Fruit fly (Drosophila melanogaster): ENCODE measurements around the gene Ugt36E1.

Gene Ugt36E1

DNA sequence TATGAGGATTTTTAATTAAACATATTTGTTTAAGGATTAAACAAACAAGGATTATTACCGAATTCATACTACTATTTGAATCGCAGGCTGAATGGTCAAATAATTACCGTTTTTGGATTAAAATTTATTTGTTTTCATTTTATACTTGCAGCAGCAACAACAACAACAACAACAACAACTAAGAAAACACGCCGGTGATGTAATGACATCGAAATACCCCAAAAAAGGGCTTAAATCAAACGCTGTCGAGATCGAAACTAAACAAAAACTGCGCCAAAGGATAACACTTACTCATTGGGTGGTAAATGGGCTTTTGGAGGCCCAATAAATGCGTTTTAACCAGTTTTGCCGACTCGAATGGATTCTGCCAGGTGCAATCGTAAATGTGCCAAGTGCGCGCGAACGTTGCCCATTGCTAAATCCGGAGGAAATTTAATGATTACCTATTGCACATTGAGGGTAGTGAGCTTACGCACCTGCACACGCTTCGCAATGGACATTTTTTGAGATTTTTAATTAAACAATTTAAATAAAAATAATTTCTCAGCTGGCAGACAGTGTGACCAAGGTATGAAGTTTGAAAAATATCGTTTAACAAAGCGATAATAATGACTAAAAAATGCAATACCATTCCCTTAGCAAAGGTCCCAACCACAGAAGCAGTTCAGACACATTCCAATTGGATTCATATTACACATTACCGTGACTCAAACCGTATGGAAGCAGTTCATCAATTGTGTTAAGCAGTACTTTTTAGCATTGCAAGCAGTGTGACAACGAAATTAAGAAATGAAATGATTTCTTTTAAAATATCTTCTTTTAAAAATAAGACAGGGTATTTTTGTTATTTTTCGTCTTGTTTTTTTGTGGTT lies 32.3 kb downstream of the Ugt36E1 start, which contains the start of the genes CG10602 and mRpL13 (continued):
- TF ChIP-seq CG11560 (tag; IDR thresholded peaks at IDR 0.05) (peak; percentile 49; the same call in 2 of the 3 replicates), Fer1 (GFP tag; optimal IDR thresholded peaks at IDR 0.05) (no peak), Vsx1 (GFP tag; optimal IDR thresholded peaks at IDR 0.05) (no peak), Hsf (GFP tag; optimal IDR thresholded peaks at IDR 0.05) (no peak), CG4360 (GFP tag; IDR thresholded peaks at IDR 0.05) (peak; percentile 86), Hr3 (GFP tag; optimal IDR thresholded peaks at IDR 0.05) (no peak), CG15601 (tag; optimal IDR thresholded peaks at IDR 0.05) (peak; percentile 53), peb (GFP tag; IDR thresholded peaks at IDR 0.05) (no peak), B-H2 (GFP tag; optimal IDR thresholded peaks at IDR 0.05) (peak; percentile 9), D19A (tag; optimal IDR thresholded peaks at IDR 0.05) (no peak), CG14965 (GFP tag; optimal IDR thresholded peaks at IDR 0.05; ENCODE audit: borderline replicate concordance) (no peak), gro (GFP tag; optimal IDR thresholded peaks at IDR 0.05) (peak; percentile 61), BEAF-32 (GFP tag; optimal IDR thresholded peaks at IDR 0.05) (peak; percentile 58), Mad (GFP tag; optimal IDR thresholded peaks at IDR 0.05) (peak; percentile 51), Bdp1 (GFP tag; optimal IDR thresholded peaks at IDR 0.05) (peak; percentile 40), MESR4 (GFP tag; optimal IDR thresholded peaks at IDR 0.05) (peak; percentile 57), CG9437 (GFP tag; optimal IDR thresholded peaks at IDR 0.05) (no peak), CG2875 (GFP tag; optimal IDR thresholded peaks at IDR 0.05) (no peak), lmd (GFP tag; IDR thresholded peaks at IDR 0.05) (no peak), CG3847 (GFP tag; IDR thresholded peaks at IDR 0.05) (peak; percentile 46), danr (GFP tag; IDR thresholded peaks at IDR 0.05) (no peak), CG3838 (GFP tag; optimal IDR thresholded peaks at IDR 0.05) (no peak), fd96Cb (tag; optimal IDR thresholded peaks at IDR 0.05) (no peak), GATAe (GFP tag; conservative IDR thresholded peaks at IDR 0.05) (no peak), Gug (GFP tag; IDR thresholded peaks at IDR 0.05) (peak; percentile 9; the same call in 1 of the 4 replicates), Xrp1 (GFP tag; IDR thresholded peaks at IDR 0.05) (0 out of 2 replicates have a peak, but pooled peaks have one; percentile 4), pum (GFP tag; optimal IDR thresholded peaks at IDR 0.05) (no peak), NC2β (GFP tag; optimal IDR thresholded peaks at IDR 0.05) (peak; percentile 38), CG12744 (GFP tag; optimal IDR thresholded peaks at IDR 0.05) (peak; percentile 13), CG7786 (GFP tag; optimal IDR thresholded peaks at IDR 0.05) (peak; percentile 9), CG7963 (GFP tag; IDR thresholded peaks at IDR 0.05; ENCODE audit: partially characterized antibody) (no peak), Abd-B (GFP tag; optimal IDR thresholded peaks at IDR 0.05) (peak; percentile 82), Hey (tag; optimal IDR thresholded peaks at IDR 0.05) (no peak), CG8478 (optimal IDR thresholded peaks at IDR 0.05) (peak; percentile 93), CG12155 (GFP tag; optimal IDR thresholded peaks at IDR 0.05) (peak; percentile 21), jumu (GFP tag; optimal IDR thresholded peaks at IDR 0.05) (peak; percentile 8), bbx (GFP tag; IDR thresholded peaks at IDR 0.05; ENCODE audit: partially characterized antibody) (peak; percentile 48; the same call in 1 of the 2 replicates), Hmr (GFP tag; optimal IDR thresholded peaks at IDR 0.05) (peak; percentile 78), chinmo (GFP tag; IDR thresholded peaks at IDR 0.05; ENCODE audit: partially characterized antibody) (peak; percentile 75; the same call in 1 of the 4 replicates), CG11723 (GFP tag; optimal IDR thresholded peaks at IDR 0.05) (no peak), Six4 (GFP tag; optimal IDR thresholded peaks at IDR 0.05) (peak; percentile 1), CG13424 (tag; optimal IDR thresholded peaks at IDR 0.05) (peak; percentile 18), cas (GFP tag; IDR thresholded peaks at IDR 0.05) (peak; percentile 35; the same call in 1 of the 2 replicates), CG33213 (GFP tag; optimal IDR thresholded peaks at IDR 0.05) (peak; percentile 84), gem (tag; optimal IDR thresholded peaks at IDR 0.05) (peak; percentile 19), insv (GFP tag; optimal IDR thresholded peaks at IDR 0.05) (peak; percentile 98 to 100), CG3065 (GFP tag; optimal IDR thresholded peaks at IDR 0.05) (no peak), grau (tag; optimal IDR thresholded peaks at IDR 0.05) (peak; percentile 15), Lhr (GFP tag; optimal IDR thresholded peaks at IDR 0.05) (peak; percentile 97)
